Fruit fly (Drosophila melanogaster) whole organism, embryonic: ENCODE results near the gene mRpL19.
A peak's percentile ranks its signal among the peaks of the same experiment; 100 is the strongest.

Source experiments
- Antp ChIP-seq: fragments of 200-800 bp; sonication (Bioruptor generic); optimal IDR thresholded peaks from 3 replicates; lab custom pipeline; 2016; ENCODE audit warnings: missing biosample characterization, missing genetic modification characterization
- Asciz ChIP-seq: fragments of 200-800 bp; sonication (Bioruptor generic); optimal IDR thresholded peaks from 2 replicates; lab custom pipeline; 2017; ENCODE audit warnings: missing biosample characterization, mild to moderate bottlenecking, missing genetic modification characterization, missing genetic modification reagents
- Atf6 ChIP-seq: fragments of 200-800 bp; sonication (Bioruptor generic); IDR thresholded peaks from 2 replicates; pipeline ENCODE4 v1.3.6; 2022; ENCODE audit warnings: missing biosample characterization, missing genetic modification characterization
- BtbVII ChIP-seq: fragments of 200-800 bp; sonication (Bioruptor generic); optimal IDR thresholded peaks from 3 replicates; lab custom pipeline; 2017; ENCODE audit warnings: missing biosample characterization, mild to moderate bottlenecking, missing genetic modification characterization
- CG10431 ChIP-seq: fragments of 200-800 bp; sonication (Bioruptor generic); optimal IDR thresholded peaks from 3 replicates; lab custom pipeline; 2018; ENCODE audit warnings: missing biosample characterization, mild to moderate bottlenecking, missing genetic modification characterization
- CG10543 ChIP-seq: fragments of 200-800 bp; sonication (Bioruptor generic); optimal IDR thresholded peaks from 3 replicates; lab custom pipeline; 2017; ENCODE audit warnings: missing biosample characterization, mild to moderate bottlenecking, missing genetic modification characterization, moderate library complexity
- CG12769 ChIP-seq: fragments of 200-800 bp; sonication (Bioruptor generic); optimal IDR thresholded peaks from 2 replicates; lab custom pipeline; 2019; ENCODE audit warnings: missing biosample characterization, mild to moderate bottlenecking, missing genetic modification characterization, moderate library complexity
- CG13123 ChIP-seq: fragments of 200-800 bp; sonication (Bioruptor generic); optimal IDR thresholded peaks from 2 replicates; lab custom pipeline; 2016; ENCODE audit warnings: missing biosample characterization, missing genetic modification characterization
- CG13894 ChIP-seq: fragments of 200-800 bp; sonication (Bioruptor generic); optimal IDR thresholded peaks from 3 replicates; lab custom pipeline; 2018; ENCODE audit warnings: missing biosample characterization, mild to moderate bottlenecking, missing genetic modification characterization, moderate library complexity
- CG16813 ChIP-seq: fragments of 200-800 bp; sonication (Bioruptor generic); IDR thresholded peaks from 3 replicates; pipeline ENCODE4 v1.3.6; 2022; ENCODE audit warnings: missing biosample characterization, missing genetic modification characterization; ENCODE audit not compliant: partially characterized antibody
- CG18262 ChIP-seq: fragments of 200-800 bp; optimal IDR thresholded peaks from 3 replicates; lab custom pipeline; 2019; ENCODE audit warnings: missing biosample characterization, mild to moderate bottlenecking, missing genetic modification characterization, moderate library complexity
- CG18619 ChIP-seq: fragments of 200-800 bp; sonication (Bioruptor generic); optimal IDR thresholded peaks from 3 replicates; lab custom pipeline; 2017; ENCODE audit warnings: missing biosample characterization, mild to moderate bottlenecking, missing genetic modification characterization
- CG31365 ChIP-seq: fragments of 200-800 bp; sonication (Bioruptor generic); optimal IDR thresholded peaks from 2 replicates; lab custom pipeline; 2018; ENCODE audit warnings: missing biosample characterization, mild to moderate bottlenecking, missing genetic modification characterization
- CG4282 ChIP-seq: fragments of 200-800 bp; sonication (Bioruptor generic); optimal IDR thresholded peaks from 2 replicates; lab custom pipeline; 2016; ENCODE audit warnings: missing biosample characterization, missing genetic modification characterization
- CG4328 ChIP-seq: fragments of 200-800 bp; sonication (Bioruptor generic); optimal IDR thresholded peaks from 3 replicates; lab custom pipeline; 2017; ENCODE audit warnings: missing biosample characterization, missing genetic modification reagents, missing genetic modification characterization
- CG4730 ChIP-seq: fragments of 200-800 bp; sonication (Bioruptor generic); IDR thresholded peaks from 2 replicates; pipeline ENCODE4 v1.3.6; 2022; ENCODE audit warnings: missing biosample characterization, missing genetic modification characterization
- CG7745 ChIP-seq: fragments of 200-800 bp; sonication (Bioruptor generic); optimal IDR thresholded peaks from 2 replicates; lab custom pipeline; 2018; ENCODE audit warnings: missing biosample characterization, mild to moderate bottlenecking, missing genetic modification characterization, moderate library complexity
- CG8290 ChIP-seq, 3 experiments: fragments of 200-800 bp; sonication (Bioruptor generic); optimal IDR thresholded peaks; 2 replicates each; lab custom pipeline; 2016 to 2019; ENCODE audit warnings: missing biosample characterization in 3 of 3, missing genetic modification characterization in 3 of 3, mild to moderate bottlenecking in 2 of 3, moderate library complexity in 1 of 3
- CG8359 ChIP-seq: fragments of 200-800 bp; sonication (Bioruptor generic); optimal IDR thresholded peaks from 2 replicates; lab custom pipeline; 2017; ENCODE audit warnings: missing biosample characterization, mild to moderate bottlenecking, missing genetic modification characterization, borderline replicate concordance
- CG9215 ChIP-seq: fragments of 200-800 bp; sonication (Bioruptor generic); IDR thresholded peaks from 2 replicates; pipeline ENCODE4 v1.3.6; 2022; ENCODE audit warnings: missing biosample characterization, missing genetic modification characterization
- CG9817 ChIP-seq: fragments of 200-800 bp; sonication (Bioruptor generic); optimal IDR thresholded peaks from 2 replicates; lab custom pipeline; 2018; ENCODE audit warnings: missing biosample characterization, mild to moderate bottlenecking, missing genetic modification characterization, moderate library complexity
- Gug ChIP-seq: fragments of 200-800 bp; sonication (Bioruptor generic); IDR thresholded peaks from 4 replicates; pipeline ENCODE4 v1.3.6; 2022; ENCODE audit warnings: missing biosample characterization, missing genetic modification characterization
- H2.0 ChIP-seq: fragments of 200-800 bp; sonication (Bioruptor generic); IDR thresholded peaks from 2 replicates; pipeline ENCODE4 v1.3.6; 2022; ENCODE audit warnings: missing biosample characterization, missing genetic modification characterization
- Hr78 ChIP-seq, 2 experiments: fragments of 200-800 bp in 1 of 2; fragments of >200 bp in 1 of 2; sonication (Bioruptor generic) in 1 of 2; optimal IDR thresholded peaks; 2 replicates each; lab custom pipeline; 2017 to 2019; ENCODE audit warnings: missing biosample characterization in 2 of 2, missing genetic modification characterization in 2 of 2, mild to moderate bottlenecking in 1 of 2, moderate library complexity in 1 of 2
- NC2β ChIP-seq: fragments of 200-800 bp; sonication (Bioruptor generic); optimal IDR thresholded peaks from 2 replicates; lab custom pipeline; 2016; ENCODE audit warnings: missing biosample characterization, missing genetic modification characterization
- Neu2 ChIP-seq: fragments of 200-800 bp; sonication (Bioruptor generic); optimal IDR thresholded peaks from 3 replicates; lab custom pipeline; 2016; ENCODE audit warnings: missing biosample characterization, missing genetic modification characterization, borderline replicate concordance
- Nf-YB ChIP-seq: fragments of 200-800 bp; sonication (Bioruptor generic); optimal IDR thresholded peaks from 3 replicates; lab custom pipeline; 2019; ENCODE audit warnings: missing biosample characterization, mild to moderate bottlenecking, missing genetic modification characterization, moderate library complexity
- Pdp1 ChIP-seq, 2 experiments: fragments of 200-800 bp; sonication (Bioruptor generic); optimal IDR thresholded peaks; 3 replicates each; lab custom pipeline; 2016; ENCODE audit warnings: missing biosample characterization in 2 of 2, missing genetic modification characterization in 2 of 2, mild to moderate bottlenecking in 1 of 2, moderate library complexity in 1 of 2
- Ptx1 ChIP-seq: fragments of 200-800 bp; sonication (Bioruptor generic); IDR thresholded peaks from 2 replicates; pipeline ENCODE4 v1.3.6; 2022; ENCODE audit warnings: missing biosample characterization, missing genetic modification characterization
- Six4 ChIP-seq: fragments of 200-800 bp; sonication (Bioruptor generic); optimal IDR thresholded peaks from 2 replicates; lab custom pipeline; 2016; ENCODE audit warnings: missing biosample characterization, missing genetic modification characterization
- Vsx1 ChIP-seq: fragments of 200-800 bp; sonication (Bioruptor generic); optimal IDR thresholded peaks from 2 replicates; lab custom pipeline; 2017; ENCODE audit warnings: missing biosample characterization, mild to moderate bottlenecking, missing genetic modification characterization, missing genetic modification reagents
- dmrt11E ChIP-seq: fragments of 200-800 bp; sonication (Bioruptor generic); optimal IDR thresholded peaks from 3 replicates; lab custom pipeline; 2018; ENCODE audit warnings: missing biosample characterization, mild to moderate bottlenecking, missing genetic modification characterization, moderate library complexity
- exex ChIP-seq: fragments of 200-800 bp; sonication (Bioruptor generic); optimal IDR thresholded peaks from 4 replicates; lab custom pipeline; 2018; ENCODE audit warnings: missing biosample characterization, mild to moderate bottlenecking, missing genetic modification characterization, moderate library complexity
- lbe ChIP-seq: fragments of 200-800 bp; sonication (Bioruptor generic); optimal IDR thresholded peaks from 2 replicates; lab custom pipeline; 2016; ENCODE audit warnings: missing biosample characterization, mild to moderate bottlenecking, missing genetic modification characterization
- nau ChIP-seq: fragments of 200-800 bp; sonication (Bioruptor generic); optimal IDR thresholded peaks from 3 replicates; lab custom pipeline; 2017; ENCODE audit warnings: missing biosample characterization, mild to moderate bottlenecking, missing genetic modification characterization, missing genetic modification reagents
- onecut ChIP-seq: fragments of 200-800 bp; sonication (Bioruptor generic); IDR thresholded peaks from 2 replicates; pipeline ENCODE4 v1.3.6; 2022; ENCODE audit warnings: missing biosample characterization, missing genetic modification characterization
- scrt ChIP-seq: fragments of 200-800 bp; sonication (Bioruptor generic); optimal IDR thresholded peaks from 2 replicates; lab custom pipeline; 2018; ENCODE audit warnings: missing biosample characterization, mild to moderate bottlenecking, missing genetic modification characterization, moderate library complexity
- sd ChIP-seq: fragments of 200-800 bp; sonication (Bioruptor generic); optimal IDR thresholded peaks from 3 replicates; lab custom pipeline; 2018; ENCODE audit warnings: missing biosample characterization, mild to moderate bottlenecking, missing genetic modification characterization, moderate library complexity
- slbo ChIP-seq: fragments of 200-800 bp; sonication (Bioruptor generic); IDR thresholded peaks from 2 replicates; pipeline ENCODE4 v1.3.6; 2022; ENCODE audit warnings: missing biosample characterization, missing genetic modification characterization
- sug ChIP-seq: fragments of 200-800 bp; optimal IDR thresholded peaks from 2 replicates; lab custom pipeline; 2019; ENCODE audit warnings: missing biosample characterization, mild to moderate bottlenecking, missing genetic modification characterization, moderate library complexity
- twi ChIP-seq: fragments of 200-800 bp; optimal IDR thresholded peaks from 2 replicates; lab custom pipeline; 2019; ENCODE audit warnings: missing biosample characterization, mild to moderate bottlenecking, missing genetic modification characterization, moderate library complexity
- vnd ChIP-seq: fragments of 200-800 bp; sonication (Bioruptor generic); IDR thresholded peaks from 3 replicates; pipeline ENCODE4 v1.3.6; 2022; ENCODE audit warnings: missing biosample characterization, missing genetic modification characterization; ENCODE audit not compliant: partially characterized antibody
- wek ChIP-seq: fragments of 200-800 bp; sonication (Bioruptor generic); optimal IDR thresholded peaks from 3 replicates; lab custom pipeline; 2018; ENCODE audit warnings: missing biosample characterization, mild to moderate bottlenecking, missing genetic modification characterization, moderate library complexity

Gene mRpL19

dm6 chr3R:8663668-8664283, 10.1 kb upstream of the mRpL19 start, which contains the start of gene CG8032 (continued):
- TF ChIP-seq CG10543 (peak; percentile 70), Hr78 (GFP tag; optimal IDR thresholded peaks at IDR 0.05; lab: Kevin White, UChicago) (peak in 1 of 2 experiments; percentile 11), CG4328 (GFP tag; lab: Kevin White, UChicago) (peak; percentile 53), CG4282 (GFP tag; lab: Kevin White, UChicago) (no peak), slbo (GFP tag; lab: Robert Waterston, UW) (peak; percentile 63), CG4730 (GFP tag; lab: Robert Waterston, UW) (no peak), Neu2 (GFP tag; lab: Kevin White, UChicago) (no peak), CG18619 (GFP tag; lab: Kevin White, UChicago) (peak; percentile 22), CG18262 (tag; lab: Kevin White, UChicago) (peak; percentile 47), dmrt11E (tag; lab: Kevin White, UChicago) (peak; percentile 0), twi (peak; percentile 3), vnd (GFP tag; lab: Robert Waterston, UW) (peak; percentile 41; the same call in 1 of the 3 replicates), wek (GFP tag; lab: Kevin White, UChicago) (no peak), CG9215 (peak; percentile 78), BtbVII (peak; percentile 4), NC2β (peak; percentile 69), lbe (GFP tag; lab: Kevin White, UChicago) (peak; percentile 16), scrt (GFP tag; lab: Kevin White, UChicago) (no peak), CG13894 (peak; percentile 46), CG31365 (tag; lab: Kevin White, UChicago) (no peak), CG8359 (GFP tag; lab: Kevin White, UChicago) (no peak), Six4 (GFP tag; lab: Kevin White, UChicago) (peak; percentile 4), Ptx1 (GFP tag; lab: Robert Waterston, UW) (peak; percentile 44), Antp (peak; percentile 59), Asciz (GFP tag; lab: Kevin White, UChicago) (no peak)

- TF ChIP-seq CG16813 (GFP tag; lab: Robert Waterston, UW), result no peak
- TF ChIP-seq CG10543, result no peak
- TF ChIP-seq CG8290 (GFP tag; optimal IDR thresholded peaks at IDR 0.05; lab: Kevin White, UChicago), result no peak
- no peak for TF ChIP-seq CG8290 (tag; optimal IDR thresholded peaks at IDR 0.05; lab: Kevin White, UChicago)
- no peak for TF ChIP-seq CG9817 (tag; lab: Kevin White, UChicago)
- TF ChIP-seq sug, result peak; percentile 2
- TF ChIP-seq CG10431 (GFP tag; lab: Kevin White, UChicago), result peak; percentile 76
- TF ChIP-seq CG13123 (GFP tag; lab: Kevin White, UChicago), result no peak
- peak; percentile 30 for TF ChIP-seq CG7745
- peak; percentile 99 for TF ChIP-seq onecut (GFP tag; lab: Robert Waterston, UW)
- peak; percentile 54 for TF ChIP-seq sd (tag; lab: Kevin White, UChicago)
- TF ChIP-seq Pdp1 (GFP tag; optimal IDR thresholded peaks at IDR 0.05; lab: Kevin White, UChicago), result peak in 1 of 2 experiments; percentile 96
- TF ChIP-seq nau, result peak; percentile 2
- no peak for TF ChIP-seq Nf-YB (GFP tag; lab: Kevin White, UChicago)
- TF ChIP-seq CG12769 (tag; lab: Kevin White, UChicago), result peak; percentile 0
- TF ChIP-seq twi, result peak; percentile 46
- no peak for TF ChIP-seq Gug
- TF ChIP-seq exex (tag; lab: Kevin White, UChicago), result peak; percentile 38
- no peak for TF ChIP-seq Atf6 (GFP tag; lab: Robert Waterston, UW)
- TF ChIP-seq Vsx1 (GFP tag; lab: Kevin White, UChicago), result peak; percentile 41
- no peak for TF ChIP-seq H2.0
Measured at dm6 chr3R:8664699-8665340, 9.1 kb upstream of the mRpL19 start.
